Fruit fly (Drosophila melanogaster): Measurements from ENCODE around the gene lmgA.

The lmgA gene

dm6 chr2L:8553789-8554626, 25.6 kb upstream of the lmgA start (continued):
- TF ChIP-seq acj6 (GFP tag; optimal IDR thresholded peaks at IDR 0.05) (no peak), CG6276 (GFP tag; optimal IDR thresholded peaks at IDR 0.05) (no peak), CG10631 (GFP tag; optimal IDR thresholded peaks at IDR 0.05) (no peak), CG3032 (tag; optimal IDR thresholded peaks at IDR 0.05) (no peak), Blimp-1 (GFP tag; optimal IDR thresholded peaks at IDR 0.05) (no peak), salr (GFP tag; optimal IDR thresholded peaks at IDR 0.05) (no peak), CG6163 (GFP tag; IDR thresholded peaks at IDR 0.05) (no peak), dac (GFP tag; optimal IDR thresholded peaks at IDR 0.05) (no peak), CG8632 (GFP tag; optimal IDR thresholded peaks at IDR 0.05) (no peak), CG1621 (tag; optimal IDR thresholded peaks at IDR 0.05) (no peak), Eip93F (GFP tag; optimal IDR thresholded peaks at IDR 0.05) (no peak), CG4318 (GFP tag; optimal IDR thresholded peaks at IDR 0.05) (no peak), cyc (GFP tag; optimal IDR thresholded peaks at IDR 0.05) (peak; percentile 1), Ets21C (GFP tag; optimal IDR thresholded peaks at IDR 0.05) (no peak), Sox15 (GFP tag; optimal IDR thresholded peaks at IDR 0.05) (no peak), Hr39 (GFP tag; optimal IDR thresholded peaks at IDR 0.05) (peak; percentile 42), ss (GFP tag; optimal IDR thresholded peaks at IDR 0.05) (no peak), spab (GFP tag; optimal IDR thresholded peaks at IDR 0.05) (no peak), CG6854 (GFP tag; optimal IDR thresholded peaks at IDR 0.05) (no peak), CG8119 (GFP tag; IDR thresholded peaks at IDR 0.05) (no peak), CG7368 (GFP tag; optimal IDR thresholded peaks at IDR 0.05) (no peak), pdm3 (GFP tag; optimal IDR thresholded peaks at IDR 0.05) (no peak), CG32006 (GFP tag; optimal IDR thresholded peaks at IDR 0.05) (peak; percentile 10), lz (GFP tag; optimal IDR thresholded peaks at IDR 0.05) (peak; percentile 45), CG31627 (GFP tag; optimal IDR thresholded peaks at IDR 0.05) (peak; percentile 53), CG34406 (GFP tag; optimal IDR thresholded peaks at IDR 0.05) (no peak), fd59A (GFP tag; optimal IDR thresholded peaks at IDR 0.05) (no peak), Hr38 (GFP tag; optimal IDR thresholded peaks at IDR 0.05) (no peak)

dm6 chr2L:8552472-8552871, 24.1 kb upstream of the lmgA start:
- TF ChIP-seq Met (GFP tag; optimal IDR thresholded peaks at IDR 0.05) = peak; percentile 40
- peak; percentile 33 for TF ChIP-seq topi (GFP tag; optimal IDR thresholded peaks at IDR 0.05)
- peak; percentile 11 for TF ChIP-seq Sox14 (GFP tag; optimal IDR thresholded peaks at IDR 0.05)
- TF ChIP-seq CG11902 (GFP tag; optimal IDR thresholded peaks at IDR 0.05) = no peak
- no peak for TF ChIP-seq CG15336 (GFP tag; IDR thresholded peaks at IDR 0.05)
- peak; percentile 23 for TF ChIP-seq esn (GFP tag; optimal IDR thresholded peaks at IDR 0.05)
- no peak for TF ChIP-seq Eip93F (GFP tag; optimal IDR thresholded peaks at IDR 0.05)
- no peak for TF ChIP-seq fd59A (GFP tag; optimal IDR thresholded peaks at IDR 0.05)
- peak; percentile 12 for TF ChIP-seq CG34406 (GFP tag; optimal IDR thresholded peaks at IDR 0.05)
- no peak for TF ChIP-seq Ets21C (GFP tag; optimal IDR thresholded peaks at IDR 0.05)
- TF ChIP-seq Eip78C (GFP tag) = peak; percentile 60
- TF ChIP-seq Sox15 (GFP tag; optimal IDR thresholded peaks at IDR 0.05) = no peak
- no peak for TF ChIP-seq Blimp-1 (GFP tag; optimal IDR thresholded peaks at IDR 0.05)
- TF ChIP-seq svp (GFP tag) = peak; percentile 71
- TF ChIP-seq Hr4 (GFP tag; optimal IDR thresholded peaks at IDR 0.05) = peak; percentile 5
- no peak for TF ChIP-seq CG6276 (GFP tag; optimal IDR thresholded peaks at IDR 0.05)
- peak; percentile 18 for TF ChIP-seq Smox (GFP tag; optimal IDR thresholded peaks at IDR 0.05)
- TF ChIP-seq Hr38 (GFP tag; optimal IDR thresholded peaks at IDR 0.05) = no peak
- TF ChIP-seq Eip75B (GFP tag; optimal IDR thresholded peaks at IDR 0.05) = peak; percentile 21
- TF ChIP-seq cyc (GFP tag; optimal IDR thresholded peaks at IDR 0.05) = peak; percentile 19
- no peak for TF ChIP-seq net (GFP tag; optimal IDR thresholded peaks at IDR 0.05)
- TF ChIP-seq OdsH (GFP tag; optimal IDR thresholded peaks at IDR 0.05) = peak; percentile 19
- TF ChIP-seq CG32006 (GFP tag; optimal IDR thresholded peaks at IDR 0.05) = peak; percentile 31
- TF ChIP-seq CG9139 (GFP tag; optimal IDR thresholded peaks at IDR 0.05) = no peak
- TF ChIP-seq lz (GFP tag; optimal IDR thresholded peaks at IDR 0.05) = no peak
- no peak for TF ChIP-seq Lpt (GFP tag; optimal IDR thresholded peaks at IDR 0.05)
- TF ChIP-seq CG3919 (GFP tag; optimal IDR thresholded peaks at IDR 0.05) = peak; percentile 17
- TF ChIP-seq dac (GFP tag; optimal IDR thresholded peaks at IDR 0.05) = no peak

All from whole organism, prepupa.